Worm (Caenorhabditis elegans) whole organism, L1 larva: Measurements from ENCODE around the gene F20D6.11.

Experiments used
- C04F5.9 ChIP-seq: sonication (generic microtip); optimal IDR thresholded peaks from 2 replicates; lab custom pipeline; 2016; ENCODE audit warnings: missing genetic modification characterization, missing compliant biosample characterization
- C16A3.4 ChIP-seq: fragments of 150-350 bp; optimal IDR thresholded peaks from 2 replicates; lab custom pipeline; 2014; ENCODE audit warnings: missing biosample characterization, missing genetic modification characterization
- C34B4.2 ChIP-seq: sonication (generic microtip); optimal IDR thresholded peaks from 2 replicates; lab custom pipeline; 2017; ENCODE audit warnings: mild to moderate bottlenecking, missing genetic modification characterization, missing compliant biosample characterization
- F16B12.6 ChIP-seq: fragments of 150-350 bp; optimal IDR thresholded peaks from 2 replicates; lab custom pipeline; 2014; ENCODE audit warnings: missing biosample characterization, missing genetic modification characterization
- Y116A8C.19 ChIP-seq: sonication (generic microtip); optimal IDR thresholded peaks from 2 replicates; lab custom pipeline; 2016; ENCODE audit warnings: missing compliant biosample characterization, missing genetic modification characterization, borderline replicate concordance
- aly-2 ChIP-seq: fragments of 150-350 bp; optimal IDR thresholded peaks from 2 replicates; lab custom pipeline; 2014; ENCODE audit warnings: missing biosample characterization, missing genetic modification characterization
- blmp-1 ChIP-seq: fragments of 150-350 bp; optimal IDR thresholded peaks from 2 replicates; lab custom pipeline; 2014; ENCODE audit warnings: missing biosample characterization, missing genetic modification characterization
- ceh-8 ChIP-seq: fragments of 200-800 bp; sonication (Bioruptor generic); optimal IDR thresholded peaks from 2 replicates; lab custom pipeline; 2018; ENCODE audit warnings: mild to moderate bottlenecking, missing genetic modification characterization, moderate library complexity, missing compliant biosample characterization
- ceh-82 ChIP-seq, 3 experiments: fragments of 150-350 bp in 1 of 3; sonication (generic microtip) in 2 of 3; optimal IDR thresholded peaks; 2 replicates each; lab custom pipeline; 2014 to 2017; ENCODE audit warnings: missing biosample characterization in 3 of 3, missing genetic modification characterization in 3 of 3
- efl-3 ChIP-seq: fragments of 200-800 bp; sonication (Bioruptor generic); optimal IDR thresholded peaks from 2 replicates; lab custom pipeline; 2018; ENCODE audit warnings: mild to moderate bottlenecking, missing genetic modification characterization, missing compliant biosample characterization
- egl-13 ChIP-seq: sonication (generic microtip); optimal IDR thresholded peaks from 2 replicates; lab custom pipeline; 2016; ENCODE audit warnings: missing genotype, missing genetic modification reagents, missing genetic modification characterization, missing compliant biosample characterization
- egl-27 ChIP-seq, 2 experiments: fragments of 150-350 bp in 1 of 2; sonication (generic microtip); optimal IDR thresholded peaks; 3 replicates each; lab custom pipeline; 2017 to 2018; ENCODE audit warnings: missing biosample characterization in 2 of 2, missing genetic modification characterization in 2 of 2, missing genetic modification reagents in 2 of 2
- elt-3 ChIP-seq, 6 experiments: fragments of 150-350 bp in 1 of 6; sonication (generic microtip); optimal IDR thresholded peaks; 2 replicates each; lab custom pipeline; 2017 to 2018; ENCODE audit warnings: missing biosample characterization in 6 of 6, missing genetic modification characterization in 6 of 6, inconsistent platforms in 1 of 6
- fkh-10 ChIP-seq: sonication (generic microtip); optimal IDR thresholded peaks from 2 replicates; lab custom pipeline; 2017; ENCODE audit warnings: missing biosample characterization, missing genetic modification reagents, missing genetic modification characterization
- fkh-4 ChIP-seq: sonication (generic microtip); optimal IDR thresholded peaks from 2 replicates; lab custom pipeline; 2016; ENCODE audit warnings: missing compliant biosample characterization, missing genetic modification characterization, borderline replicate concordance
- fos-1 ChIP-seq: fragments of 150-350 bp; optimal IDR thresholded peaks from 2 replicates; lab custom pipeline; 2014; ENCODE audit warnings: missing biosample characterization, missing genetic modification characterization
- isw-1 ChIP-seq: fragments of 200-800 bp; sonication (Bioruptor generic); IDR thresholded peaks from 2 replicates; pipeline ENCODE4 v1.3.6; 2022; ENCODE audit warnings: missing genetic modification characterization, missing compliant biosample characterization
- jun-1 ChIP-seq: fragments of 150-350 bp; optimal IDR thresholded peaks from 2 replicates; lab custom pipeline; 2014; ENCODE audit warnings: missing biosample characterization, missing genetic modification reagents, missing genetic modification characterization
- lin-14 ChIP-seq: fragments of 200-800 bp; sonication (Bioruptor generic); optimal IDR thresholded peaks from 2 replicates; lab custom pipeline; 2018; ENCODE audit warnings: mild to moderate bottlenecking, missing genetic modification characterization, moderate library complexity, missing compliant biosample characterization
- lin-39 ChIP-seq: fragments of 150-350 bp; optimal IDR thresholded peaks from 2 replicates; lab custom pipeline; 2014; ENCODE audit warnings: missing biosample characterization, missing genetic modification reagents, missing genetic modification characterization
- mef-2 ChIP-seq: fragments of 150-350 bp; optimal IDR thresholded peaks from 2 replicates; lab custom pipeline; 2014; ENCODE audit warnings: missing biosample characterization, missing genetic modification characterization
- nhr-12 ChIP-seq: sonication (generic microtip); optimal IDR thresholded peaks from 2 replicates; lab custom pipeline; 2017; ENCODE audit warnings: missing biosample characterization, missing genetic modification characterization
- nhr-28 ChIP-seq: fragments of 150-350 bp; optimal IDR thresholded peaks from 2 replicates; lab custom pipeline; 2014; ENCODE audit warnings: missing biosample characterization, missing genetic modification characterization
- nhr-47 ChIP-seq: sonication (generic microtip); optimal IDR thresholded peaks from 2 replicates; lab custom pipeline; 2016; ENCODE audit warnings: mild to moderate bottlenecking, missing genetic modification characterization, moderate library complexity, missing compliant biosample characterization
- nhr-76 ChIP-seq: sonication (generic microtip); optimal IDR thresholded peaks from 2 replicates; lab custom pipeline; 2017; ENCODE audit warnings: missing biosample characterization, missing genetic modification characterization
- nhr-85 ChIP-seq: sonication (generic microtip); peaks from one replicate; lab custom pipeline; 2016; ENCODE audit warnings: missing genetic modification characterization, inconsistent platforms, missing compliant biosample characterization
- pax-3 ChIP-seq: fragments of 200-800 bp; sonication (Bioruptor generic); optimal IDR thresholded peaks from 2 replicates; lab custom pipeline; 2018; ENCODE audit warnings: mild to moderate bottlenecking, missing genetic modification characterization, moderate library complexity, missing compliant biosample characterization
- rnt-1 ChIP-seq: sonication (generic microtip); optimal IDR thresholded peaks from 2 replicates; lab custom pipeline; 2016; ENCODE audit warnings: mild to moderate bottlenecking, missing genetic modification characterization, moderate library complexity, missing compliant biosample characterization
- skn-1 ChIP-seq: fragments of 150-350 bp; optimal IDR thresholded peaks from 2 replicates; lab custom pipeline; 2014; ENCODE audit warnings: missing biosample characterization, missing genetic modification characterization
- sox-4 ChIP-seq: sonication (generic microtip); optimal IDR thresholded peaks from 2 replicates; lab custom pipeline; 2016; ENCODE audit warnings: missing genetic modification characterization, missing compliant biosample characterization
- swsn-7 ChIP-seq: sonication (generic microtip); optimal IDR thresholded peaks from 2 replicates; lab custom pipeline; 2016; ENCODE audit warnings: missing genetic modification characterization, missing compliant biosample characterization
- unc-86 ChIP-seq: sonication (generic microtip); optimal IDR thresholded peaks from 2 replicates; lab custom pipeline; 2016; ENCODE audit warnings: missing genetic modification characterization, missing compliant biosample characterization
- xbp-1 ChIP-seq: sonication (generic microtip); optimal IDR thresholded peaks from 2 replicates; lab custom pipeline; 2016; ENCODE audit warnings: missing genetic modification characterization, missing compliant biosample characterization
- ztf-4 ChIP-seq: fragments of 150-350 bp; optimal IDR thresholded peaks from 2 replicates; lab custom pipeline; 2014; ENCODE audit warnings: missing biosample characterization, missing genetic modification characterization

Gene F20D6.11

DNA sequence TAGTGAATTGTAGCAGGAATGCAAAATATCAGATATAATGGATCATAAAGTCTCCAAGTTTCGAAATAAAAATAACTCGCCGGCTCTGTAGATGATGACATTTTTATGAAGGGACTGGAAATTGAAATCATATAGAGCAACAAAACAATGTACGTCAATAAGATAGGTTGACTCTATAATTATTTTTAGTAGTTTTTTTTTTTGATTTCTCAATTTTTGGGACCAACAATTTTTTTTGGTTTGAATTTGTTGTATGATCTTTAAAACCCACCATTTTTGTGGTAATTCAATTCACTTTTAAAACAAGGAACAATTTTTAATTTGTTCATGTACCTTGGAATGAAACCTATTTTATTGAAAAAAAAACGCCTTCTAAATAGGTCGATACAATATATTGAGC lies 8.9 kb downstream of the F20D6.11 start, which contains the start of gene F20D6.12:
Gene F20D6.12 (minus strand): TSS at position 101 of the 400 bp plus-strand sequence.
- TF ChIP-seq F16B12.6 (tag; lab: Kevin White, UChicago) (no peak), lin-14 (GFP tag; lab: Kevin White, UChicago) (no peak), nhr-12 (tag; lab: Kevin White, UChicago) (no peak), efl-3 (GFP tag; lab: Kevin White, UChicago) (no peak), egl-27 (tag; optimal IDR thresholded peaks at IDR 0.05; lab: Kevin White, UChicago) (no peak), rnt-1 (tag; lab: Kevin White, UChicago) (no peak), C04F5.9 (tag; lab: Kevin White, UChicago) (no peak), swsn-7 (tag; lab: Kevin White, UChicago) (no peak), isw-1 (GFP tag; lab: Robert Waterston, UW) (no peak), elt-3 (tag; optimal IDR thresholded peaks at IDR 0.05; lab: Kevin White, UChicago) (no peak), pax-3 (tag; lab: Kevin White, UChicago) (no peak), C16A3.4 (no peak), mef-2 (tag; lab: Kevin White, UChicago) (no peak), aly-2 (no peak), nhr-85 (tag; lab: Kevin White, UChicago) (no peak), nhr-28 (tag; lab: Kevin White, UChicago) (no peak)
- TF ChIP-seq, all 84 proteins: peak for 0

DNA sequence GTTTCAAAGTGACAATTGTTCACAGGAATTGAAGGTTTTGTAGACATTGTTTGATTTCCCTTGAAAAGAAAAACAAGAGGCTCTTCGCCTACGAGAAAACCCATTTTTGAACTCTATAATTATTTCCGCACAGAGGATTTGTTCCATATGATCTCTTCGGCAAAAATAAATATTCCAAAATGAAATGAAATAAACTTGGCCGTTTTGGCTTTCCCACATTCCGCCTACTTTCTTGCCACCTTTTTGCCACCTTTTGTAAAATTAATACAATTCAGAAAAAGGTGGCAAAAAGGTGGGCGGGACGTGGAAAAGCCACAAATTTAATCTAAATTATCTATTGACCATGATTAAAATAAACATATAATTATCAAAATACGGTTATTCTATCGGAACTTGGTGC lies 10.5 kb downstream of the F20D6.11 start, which contains the start of gene F20D6.15:
Gene F20D6.15 (minus strand): TSS at position 47 of the 400 bp plus-strand sequence.
- TF ChIP-seq egl-13 (tag; lab: Kevin White, UChicago) (no peak), xbp-1 (tag; lab: Kevin White, UChicago) (no peak), ceh-8 (GFP tag; lab: Kevin White, UChicago) (no peak), C16A3.4 (no peak), jun-1 (tag; lab: Kevin White, UChicago) (no peak), C34B4.2 (tag; lab: Kevin White, UChicago) (no peak), fkh-4 (no peak), unc-86 (tag; lab: Kevin White, UChicago) (no peak), egl-27 (tag; optimal IDR thresholded peaks at IDR 0.05; lab: Kevin White, UChicago) (no peak), sox-4 (no peak), blmp-1 (no peak), nhr-47 (no peak), lin-39 (tag; lab: Kevin White, UChicago) (no peak), fos-1 (tag; lab: Kevin White, UChicago) (no peak), Y116A8C.19 (tag; lab: Kevin White, UChicago) (no peak), nhr-76 (tag; lab: Kevin White, UChicago) (no peak), skn-1 (tag; lab: Kevin White, UChicago) (no peak)

DNA sequence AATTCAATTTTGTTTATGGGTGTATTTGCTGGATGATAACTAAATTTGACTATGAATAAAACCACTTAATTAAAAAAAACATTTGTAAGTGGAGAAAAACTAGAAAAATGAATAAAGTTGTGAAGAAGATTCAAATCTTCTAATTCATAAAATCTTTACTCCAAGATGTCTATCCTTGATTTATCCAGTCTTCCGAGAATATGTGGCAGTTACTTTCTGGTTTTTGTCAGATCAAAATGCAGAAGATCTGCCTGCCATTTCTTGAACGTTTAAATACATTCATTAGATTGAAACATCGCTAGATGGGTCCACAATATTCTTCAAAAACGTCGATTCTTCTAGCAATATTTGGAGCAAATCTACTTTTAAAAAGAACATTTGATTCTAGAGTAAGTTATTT lies 13.2 kb downstream of the F20D6.11 start, which contains the start of gene F20D6.2:
Gene F20D6.2 (plus strand): TSS at position 301 of the 400 bp plus-strand sequence.
- no peak for TF ChIP-seq swsn-7 (tag; lab: Kevin White, UChicago)
- no peak for TF ChIP-seq lin-39 (tag; lab: Kevin White, UChicago)
- TF ChIP-seq F16B12.6 (tag; lab: Kevin White, UChicago), result no peak
- TF ChIP-seq ztf-4, result no peak
- TF ChIP-seq fkh-10 (GFP tag; lab: Kevin White, UChicago), result no peak
- no peak for TF ChIP-seq ceh-82 (tag; optimal IDR thresholded peaks at IDR 0.05; lab: Kevin White, UChicago)

DNA sequence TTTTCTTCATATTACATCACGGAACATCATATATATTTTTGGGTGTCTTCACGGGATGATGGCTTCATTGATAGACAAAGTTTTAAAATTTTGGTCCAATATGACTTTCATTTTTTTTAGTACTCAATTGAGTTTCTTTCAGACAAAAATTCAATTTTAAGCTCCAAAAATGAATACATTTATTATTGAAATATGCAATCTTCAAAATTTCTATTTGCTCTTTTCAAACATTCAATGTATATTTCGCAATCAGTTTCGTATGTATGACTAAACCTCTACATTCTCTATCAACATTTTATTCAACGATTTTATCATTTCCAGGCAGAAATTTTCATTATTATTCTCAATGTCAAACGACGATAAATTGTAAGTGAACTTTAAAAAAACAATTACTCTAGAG lies 15.5 kb downstream of the F20D6.11 start, which contains the start of gene srp-8:
Gene srp-8 (plus strand): TSS at position 301 of the 400 bp plus-strand sequence.
- TF ChIP-seq rnt-1 (tag; lab: Kevin White, UChicago), result no peak
- TF ChIP-seq ceh-8 (GFP tag; lab: Kevin White, UChicago), result no peak
